Worm (Caenorhabditis elegans): ENCODE results near the gene drp-1.

The drp-1 gene

ce11 chrIV:5582760-5583159 lies 44.5 kb downstream of the drp-1 start:
- TF ChIP-seq aly-2 (tag; optimal IDR thresholded peaks at IDR 0.05) (no peak), lin-11 (tag; optimal IDR thresholded peaks at IDR 0.05) (no peak), snpc-4 (tag; optimal IDR thresholded peaks at IDR 0.05) (no peak), crh-2 (tag; optimal IDR thresholded peaks at IDR 0.05) (no peak), sem-4 (tag; optimal IDR thresholded peaks at IDR 0.05) (no peak), lsy-2 (tag; optimal IDR thresholded peaks at IDR 0.05) (no peak), mbf-1 (tag; optimal IDR thresholded peaks at IDR 0.05) (no peak), mab-5 (tag; optimal IDR thresholded peaks at IDR 0.05) (no peak), skn-1 (tag; optimal IDR thresholded peaks at IDR 0.05) (no peak), C34F6.9 (tag; optimal IDR thresholded peaks at IDR 0.05) (no peak), elt-1 (tag; optimal IDR thresholded peaks at IDR 0.05) (no peak), ztf-11 (tag; optimal IDR thresholded peaks at IDR 0.05) (no peak), dmd-4 (tag; optimal IDR thresholded peaks at IDR 0.05) (no peak), nhr-11 (tag; optimal IDR thresholded peaks at IDR 0.05) (no peak), sma-3 (GFP tag; optimal IDR thresholded peaks at IDR 0.05) (no peak), unc-39 (tag; optimal IDR thresholded peaks at IDR 0.05) (no peak), egl-27 (tag; optimal IDR thresholded peaks at IDR 0.05) (no peak), zag-1 (tag; optimal IDR thresholded peaks at IDR 0.05) (no peak), ceh-16 (tag; optimal IDR thresholded peaks at IDR 0.05) (no peak), gmeb-1 (tag; optimal IDR thresholded peaks at IDR 0.05) (no peak)

ce11 chrIV:5583184-5583583 lies 44.9 kb downstream of the drp-1 start:
- TF ChIP-seq lsy-2 (tag; optimal IDR thresholded peaks at IDR 0.05) (no peak), nhr-25 (tag; optimal IDR thresholded peaks at IDR 0.05) (peak; percentile 1), mdl-1 (tag; optimal IDR thresholded peaks at IDR 0.05) (no peak)

DNA sequence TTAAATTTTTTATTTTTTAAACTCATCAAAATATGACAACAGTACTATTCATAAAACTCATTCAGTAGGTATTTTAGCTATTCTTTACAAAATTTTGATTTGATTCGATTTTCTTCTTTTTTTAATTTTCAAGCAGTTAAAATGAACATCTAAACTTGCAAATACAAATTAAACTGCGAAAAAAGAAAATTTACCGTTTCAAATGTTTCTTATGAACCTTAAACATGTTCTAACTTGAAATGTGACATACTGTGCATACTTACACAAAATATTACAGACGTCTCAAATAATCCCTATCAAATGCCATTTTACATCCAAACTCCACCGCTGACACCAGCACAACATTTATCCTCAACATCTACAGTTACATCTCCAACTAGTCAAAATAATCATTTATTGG lies 46.1 kb downstream of the drp-1 start, which contains the start of gene fkh-7:
Gene fkh-7 (plus strand): TSS at position 301 of the 400 bp plus-strand sequence.
- TF ChIP-seq nhr-11 (tag; optimal IDR thresholded peaks at IDR 0.05) = no peak

DNA sequence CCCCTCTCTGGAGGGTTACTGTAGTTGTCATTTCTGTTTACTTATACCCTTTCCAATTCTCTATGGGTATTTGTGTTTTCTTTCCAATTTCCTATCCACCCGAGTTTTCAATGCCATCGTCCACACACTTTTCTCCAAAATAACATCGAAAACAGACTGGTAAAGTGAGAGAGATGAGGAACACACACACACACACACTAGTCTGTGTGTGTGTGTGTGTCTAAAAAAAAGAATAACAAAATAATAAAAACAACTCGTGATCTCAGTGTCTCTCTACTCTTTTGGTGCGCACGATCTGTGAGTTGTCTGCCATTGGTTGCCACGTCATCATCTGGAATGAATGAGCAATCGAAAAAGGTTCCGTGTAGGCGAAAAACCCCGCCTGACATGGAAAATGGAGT lies 48.0 kb downstream of the drp-1 start:
- TF ChIP-seq dmd-4 (tag; optimal IDR thresholded peaks at IDR 0.05) (no peak), nhr-12 (tag; optimal IDR thresholded peaks at IDR 0.05) (no peak), nhr-237 (tag; optimal IDR thresholded peaks at IDR 0.05) (no peak), egl-27 (tag; optimal IDR thresholded peaks at IDR 0.05) (no peak), zag-1 (tag; optimal IDR thresholded peaks at IDR 0.05) (no peak), elt-3 (tag; optimal IDR thresholded peaks at IDR 0.05) (no peak), nhr-10 (tag; optimal IDR thresholded peaks at IDR 0.05) (no peak), ceh-82 (tag; optimal IDR thresholded peaks at IDR 0.05) (no peak), fos-1 (tag; optimal IDR thresholded peaks at IDR 0.05) (no peak), peb-1 (tag; optimal IDR thresholded peaks at IDR 0.05) (no peak), elt-1 (tag; optimal IDR thresholded peaks at IDR 0.05) (no peak), lin-13 (GFP tag; optimal IDR thresholded peaks at IDR 0.05) (no peak), lsy-2 (tag; optimal IDR thresholded peaks at IDR 0.05) (peak in 1 of 2 experiments; percentile 33), sma-3 (GFP tag; optimal IDR thresholded peaks at IDR 0.05) (no peak), lin-39 (tag; optimal IDR thresholded peaks at IDR 0.05) (no peak), Y55F3AM.14 (GFP tag; optimal IDR thresholded peaks at IDR 0.05) (peak; percentile 92), ceh-16 (tag; optimal IDR thresholded peaks at IDR 0.05) (no peak), ZK546.5 (tag; optimal IDR thresholded peaks at IDR 0.05) (no peak), nhr-23 (tag; optimal IDR thresholded peaks at IDR 0.05) (no peak), mab-5 (tag; optimal IDR thresholded peaks at IDR 0.05) (no peak), gmeb-1 (tag; optimal IDR thresholded peaks at IDR 0.05) (no peak), snpc-4 (tag; optimal IDR thresholded peaks at IDR 0.05) (no peak), nhr-129 (tag; optimal IDR thresholded peaks at IDR 0.05) (peak; percentile 84), C34F6.9 (tag; optimal IDR thresholded peaks at IDR 0.05) (peak; percentile 16), nhr-25 (tag; optimal IDR thresholded peaks at IDR 0.05) (no peak), nhr-11 (tag; optimal IDR thresholded peaks at IDR 0.05) (no peak), crh-2 (tag; optimal IDR thresholded peaks at IDR 0.05) (peak; percentile 77), sem-4 (tag; optimal IDR thresholded peaks at IDR 0.05) (no peak)

Measured in whole organism, L2 larva.